Fruit fly (Drosophila melanogaster) whole organism, embryonic: ENCODE measurements around the gene CG32985.
A peak's percentile ranks its signal among the peaks of the same experiment; 100 is the strongest.

Experiments
- B-H2 ChIP-seq: fragments of 200-800 bp; sonication (Bioruptor generic); optimal IDR thresholded peaks from 2 replicates; lab custom pipeline; 2018; ENCODE audit warnings: missing biosample characterization, mild to moderate bottlenecking, missing genetic modification characterization
- Bgb ChIP-seq: fragments of 200-800 bp; sonication (Bioruptor generic); IDR thresholded peaks from 2 replicates; pipeline ENCODE4 v1.3.6; 2022; ENCODE audit warnings: missing biosample characterization, missing genetic modification characterization; ENCODE audit not compliant: partially characterized antibody
- BtbVII ChIP-seq: fragments of 200-800 bp; sonication (Bioruptor generic); optimal IDR thresholded peaks from 3 replicates; lab custom pipeline; 2017; ENCODE audit warnings: missing biosample characterization, mild to moderate bottlenecking, missing genetic modification characterization
- CG10267 ChIP-seq: fragments of 200-800 bp; sonication (Bioruptor generic); optimal IDR thresholded peaks from 2 replicates; lab custom pipeline; 2018; ENCODE audit warnings: missing biosample characterization, mild to moderate bottlenecking, missing genetic modification characterization, moderate library complexity
- CG11696 ChIP-seq: fragments of 200-800 bp; sonication (Bioruptor generic); IDR thresholded peaks from 2 replicates; pipeline ENCODE4 v1.3.6; 2022; ENCODE audit warnings: missing biosample characterization, missing genetic modification characterization
- CG12071 ChIP-seq: fragments of 200-800 bp; sonication (Bioruptor generic); optimal IDR thresholded peaks from 3 replicates; lab custom pipeline; 2018; ENCODE audit warnings: missing biosample characterization, mild to moderate bottlenecking, missing genetic modification characterization
- CG13624 ChIP-seq: fragments of 200-800 bp; sonication (Bioruptor generic); optimal IDR thresholded peaks from 2 replicates; lab custom pipeline; 2016; ENCODE audit warnings: missing biosample characterization, missing genetic modification characterization
- CG1529 ChIP-seq: fragments of 200-800 bp; sonication (Bioruptor generic); optimal IDR thresholded peaks from 3 replicates; lab custom pipeline; 2018; ENCODE audit warnings: missing biosample characterization, missing genetic modification characterization
- CG15601 ChIP-seq: fragments of 200-800 bp; sonication (Bioruptor generic); optimal IDR thresholded peaks from 3 replicates; lab custom pipeline; 2019; ENCODE audit warnings: missing biosample characterization, mild to moderate bottlenecking, missing genetic modification characterization, moderate library complexity
- CG16815 ChIP-seq: fragments of 200-800 bp; sonication (Bioruptor generic); optimal IDR thresholded peaks from 3 replicates; lab custom pipeline; 2017; ENCODE audit warnings: missing biosample characterization, mild to moderate bottlenecking, missing genetic modification characterization
- CG17612 ChIP-seq: fragments of 200-800 bp; sonication (Bioruptor generic); IDR thresholded peaks from 2 replicates; pipeline ENCODE4 v1.3.6; 2022; ENCODE audit warnings: missing biosample characterization, missing genetic modification characterization
- CG17802 ChIP-seq: fragments of 200-800 bp; sonication (Bioruptor generic); optimal IDR thresholded peaks from 2 replicates; lab custom pipeline; 2018; ENCODE audit warnings: missing biosample characterization, mild to moderate bottlenecking, missing genetic modification characterization, moderate library complexity
- CG31365 ChIP-seq: fragments of 200-800 bp; sonication (Bioruptor generic); optimal IDR thresholded peaks from 2 replicates; lab custom pipeline; 2018; ENCODE audit warnings: missing biosample characterization, mild to moderate bottlenecking, missing genetic modification characterization
- CG32532 ChIP-seq: fragments of 200-800 bp; sonication (Bioruptor generic); IDR thresholded peaks from 2 replicates; pipeline ENCODE4 v1.3.6; 2022; ENCODE audit warnings: missing biosample characterization, missing genetic modification characterization
- CG34422 ChIP-seq: fragments of 200-800 bp; sonication (Bioruptor generic); IDR thresholded peaks from 3 replicates; pipeline ENCODE4 v1.3.6; 2022; ENCODE audit warnings: missing biosample characterization, missing genetic modification characterization
- CG6254 ChIP-seq: fragments of 200-800 bp; sonication (Bioruptor generic); optimal IDR thresholded peaks from 3 replicates; lab custom pipeline; 2017; ENCODE audit warnings: mild to moderate bottlenecking, missing biosample characterization, missing genetic modification reagents, missing genetic modification characterization
- CG7556 ChIP-seq: fragments of 200-800 bp; sonication (Bioruptor generic); optimal IDR thresholded peaks from 2 replicates; lab custom pipeline; 2017; ENCODE audit warnings: missing biosample characterization, mild to moderate bottlenecking, missing genetic modification characterization
- CG9437 ChIP-seq: fragments of 200-800 bp; sonication (Bioruptor generic); optimal IDR thresholded peaks from 2 replicates; lab custom pipeline; 2018; ENCODE audit warnings: missing biosample characterization, mild to moderate bottlenecking, missing genetic modification characterization
- D19B ChIP-seq: fragments of 200-800 bp; sonication (Bioruptor generic); optimal IDR thresholded peaks from 2 replicates; lab custom pipeline; 2017; ENCODE audit warnings: missing biosample characterization, mild to moderate bottlenecking, missing genetic modification characterization
- Doc2 ChIP-seq: fragments of 200-800 bp; sonication (Bioruptor generic); IDR thresholded peaks from 2 replicates; pipeline ENCODE4 v1.3.6; 2022; ENCODE audit warnings: missing biosample characterization, missing genetic modification characterization
- E2f1 ChIP-seq: fragments of 200-800 bp; sonication (Bioruptor generic); IDR thresholded peaks from 2 replicates; pipeline ENCODE4 v1.3.6; 2022; ENCODE audit warnings: missing biosample characterization, missing genetic modification characterization
- Elba2 ChIP-seq: fragments of 200-800 bp; sonication (Bioruptor generic); optimal IDR thresholded peaks from 3 replicates; lab custom pipeline; 2016; ENCODE audit warnings: missing biosample characterization, missing genetic modification characterization
- Ets97D ChIP-seq: fragments of 200-800 bp; sonication (Bioruptor generic); optimal IDR thresholded peaks from 3 replicates; lab custom pipeline; 2016; ENCODE audit warnings: missing biosample characterization, missing genetic modification characterization
- Fer2 ChIP-seq: fragments of 200-800 bp; sonication (Bioruptor generic); optimal IDR thresholded peaks from 2 replicates; lab custom pipeline; 2018; ENCODE audit warnings: missing biosample characterization, mild to moderate bottlenecking, missing genetic modification characterization, moderate library complexity
- HHEX ChIP-seq: fragments of 200-800 bp; sonication (Bioruptor generic); optimal IDR thresholded peaks from 3 replicates; lab custom pipeline; 2017; ENCODE audit warnings: missing biosample characterization, mild to moderate bottlenecking, missing genetic modification characterization, missing genetic modification reagents
- HmgZ ChIP-seq: fragments of 200-800 bp; sonication (Bioruptor generic); optimal IDR thresholded peaks from 2 replicates; lab custom pipeline; 2018; ENCODE audit warnings: missing biosample characterization, mild to moderate bottlenecking, missing genetic modification characterization
- Hmr ChIP-seq: fragments of 200-800 bp; sonication (Bioruptor generic); optimal IDR thresholded peaks from 3 replicates; lab custom pipeline; 2017; ENCODE audit warnings: mild to moderate bottlenecking, missing biosample characterization, missing genetic modification reagents, missing genetic modification characterization
- MTF-1 ChIP-seq: fragments of 200-800 bp; sonication (Bioruptor generic); optimal IDR thresholded peaks from 2 replicates; lab custom pipeline; 2018; ENCODE audit warnings: missing biosample characterization, mild to moderate bottlenecking, missing genetic modification characterization, borderline replicate concordance
- Mad ChIP-seq: fragments of 200-800 bp; sonication (Bioruptor generic); optimal IDR thresholded peaks from 2 replicates; lab custom pipeline; 2016; ENCODE audit warnings: missing biosample characterization, missing genetic modification characterization
- Max ChIP-seq: fragments of 200-800 bp; sonication (Bioruptor generic); optimal IDR thresholded peaks from 2 replicates; lab custom pipeline; 2016; ENCODE audit warnings: missing biosample characterization, mild to moderate bottlenecking, missing genetic modification characterization
- NK7.1 ChIP-seq: fragments of 200-800 bp; sonication (Bioruptor generic); optimal IDR thresholded peaks from 3 replicates; lab custom pipeline; 2016; ENCODE audit warnings: missing biosample characterization, missing genetic modification characterization
- PHDP ChIP-seq: fragments of 200-800 bp; sonication (Bioruptor generic); optimal IDR thresholded peaks from 3 replicates; lab custom pipeline; 2018; ENCODE audit warnings: missing biosample characterization, mild to moderate bottlenecking, missing genetic modification characterization, moderate library complexity
- YL-1 ChIP-seq: fragments of 200-800 bp; sonication (Bioruptor generic); optimal IDR thresholded peaks from 3 replicates; lab custom pipeline; 2017; ENCODE audit warnings: missing biosample characterization, mild to moderate bottlenecking, missing genetic modification characterization
- ab ChIP-seq: fragments of 200-800 bp; sonication (Bioruptor generic); optimal IDR thresholded peaks from 2 replicates; lab custom pipeline; 2016; ENCODE audit warnings: missing biosample characterization, missing genetic modification characterization
- aop ChIP-seq: fragments of 200-800 bp; sonication (Bioruptor generic); IDR thresholded peaks from 2 replicates; pipeline ENCODE4 v1.3.6; 2022; ENCODE audit warnings: missing biosample characterization, missing genetic modification characterization
- br ChIP-seq: fragments of >200 bp; optimal IDR thresholded peaks from 2 replicates; lab custom pipeline; 2017
- cas ChIP-seq: fragments of 200-800 bp; sonication (Bioruptor generic); IDR thresholded peaks from 2 replicates; pipeline ENCODE4 v1.3.6; 2022; ENCODE audit warnings: missing biosample characterization, missing genetic modification characterization
- chm ChIP-seq: fragments of 200-800 bp; sonication (Bioruptor generic); IDR thresholded peaks from 2 replicates; pipeline ENCODE4 v1.3.6; 2022; ENCODE audit warnings: missing biosample characterization, missing genetic modification characterization
- cwo ChIP-seq: fragments of 200-800 bp; sonication (Bioruptor generic); optimal IDR thresholded peaks from 3 replicates; lab custom pipeline; 2017; ENCODE audit warnings: missing biosample characterization, missing genetic modification characterization, mild to moderate bottlenecking, moderate library complexity, missing genetic modification reagents
- dan ChIP-seq: fragments of 200-800 bp; sonication (Bioruptor generic); IDR thresholded peaks from 2 replicates; pipeline ENCODE4 v1.3.6; 2022; ENCODE audit warnings: missing biosample characterization, missing genetic modification characterization
- dati ChIP-seq: fragments of 200-800 bp; sonication (Bioruptor generic); IDR thresholded peaks from 2 replicates; pipeline ENCODE4 v1.3.6; 2022; ENCODE audit warnings: missing biosample characterization, missing genetic modification characterization
- dysf ChIP-seq: fragments of 200-800 bp; sonication (Bioruptor generic); IDR thresholded peaks from 3 replicates; pipeline ENCODE4 v1.3.6; 2022; ENCODE audit warnings: missing biosample characterization, missing genetic modification characterization
- fd64A ChIP-seq: fragments of 200-800 bp; sonication (Bioruptor generic); optimal IDR thresholded peaks from 3 replicates; lab custom pipeline; 2018; ENCODE audit warnings: missing biosample characterization, mild to moderate bottlenecking, missing genetic modification characterization
- gfzf ChIP-seq: fragments of 200-800 bp; sonication (Bioruptor generic); optimal IDR thresholded peaks from 2 replicates; lab custom pipeline; 2016; ENCODE audit warnings: missing biosample characterization, mild to moderate bottlenecking, missing genetic modification characterization, moderate library complexity
- gro ChIP-seq: fragments of 200-800 bp; sonication (Bioruptor generic); optimal IDR thresholded peaks from 2 replicates; lab custom pipeline; 2016; ENCODE audit warnings: missing biosample characterization, missing genetic modification characterization
- hbn ChIP-seq: fragments of 200-800 bp; sonication (Bioruptor generic); IDR thresholded peaks from 2 replicates; pipeline ENCODE4 v1.3.6; 2022; ENCODE audit warnings: missing biosample characterization, missing genetic modification characterization; ENCODE audit not compliant: partially characterized antibody
- psq ChIP-seq: fragments of 200-800 bp; sonication (Bioruptor generic); optimal IDR thresholded peaks from 2 replicates; lab custom pipeline; 2017; ENCODE audit warnings: missing biosample characterization, missing genetic modification characterization
- so ChIP-seq: fragments of 200-800 bp; sonication (Bioruptor generic); IDR thresholded peaks from 3 replicates; pipeline ENCODE4 v1.3.6; 2022; ENCODE audit warnings: missing biosample characterization, missing genetic modification characterization
- stwl ChIP-seq: fragments of 200-800 bp; sonication (Bioruptor generic); optimal IDR thresholded peaks from 3 replicates; lab custom pipeline; 2018; ENCODE audit warnings: missing biosample characterization, mild to moderate bottlenecking, missing genetic modification characterization, moderate library complexity
- tap ChIP-seq: fragments of 200-800 bp; optimal IDR thresholded peaks from 3 replicates; lab custom pipeline; 2019; ENCODE audit warnings: missing biosample characterization, mild to moderate bottlenecking, missing genetic modification characterization, moderate library complexity
- wek ChIP-seq: fragments of 200-800 bp; sonication (Bioruptor generic); optimal IDR thresholded peaks from 3 replicates; lab custom pipeline; 2018; ENCODE audit warnings: missing biosample characterization, mild to moderate bottlenecking, missing genetic modification characterization, moderate library complexity

CG32985 gene

DNA sequence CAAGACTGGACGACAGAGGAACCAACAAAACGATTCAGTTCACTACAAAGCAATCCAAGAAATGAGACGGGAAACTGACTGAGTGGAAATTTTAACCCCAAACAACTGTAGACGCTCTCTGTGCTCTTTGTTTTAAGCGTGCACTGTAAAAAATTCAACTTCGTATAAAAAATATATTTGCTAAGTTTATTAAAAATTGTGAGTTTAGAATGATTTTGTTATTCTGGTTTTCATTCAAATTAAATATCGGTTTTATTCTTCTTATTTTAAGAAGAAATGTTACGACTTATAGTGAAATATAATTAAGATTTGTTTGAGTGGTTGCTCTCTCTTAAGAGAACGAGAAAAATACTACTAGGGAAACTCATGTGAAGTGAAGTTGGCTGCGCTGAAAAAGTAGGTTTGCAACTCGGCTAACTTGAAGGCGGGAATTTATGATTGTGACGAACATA lies 4.3 kb upstream of the CG32985 start (continued):
- TF ChIP-seq dysf (peak; percentile 98), chm (peak; percentile 98), aop (GFP tag; lab: Robert Waterston, UW) (peak; percentile 79), gfzf (GFP tag; lab: Kevin White, UChicago) (peak; percentile 33), CG16815 (peak; percentile 94), CG13624 (GFP tag; lab: Kevin White, UChicago) (peak; percentile 88), Ets97D (GFP tag; lab: Kevin White, UChicago) (peak; percentile 96), CG17612 (GFP tag; lab: Robert Waterston, UW) (peak; percentile 94), NK7.1 (GFP tag; lab: Kevin White, UChicago) (peak; percentile 87), br (lab: Kevin White, UChicago) (no peak), CG1529 (GFP tag; lab: Kevin White, UChicago) (peak; percentile 84), D19B (GFP tag; lab: Kevin White, UChicago) (peak; percentile 56), Max (peak; percentile 82), cas (GFP tag; lab: Robert Waterston, UW) (peak; percentile 93), CG9437 (GFP tag; lab: Kevin White, UChicago) (peak; percentile 78), wek (GFP tag; lab: Kevin White, UChicago) (peak; percentile 70), fd64A (GFP tag; lab: Kevin White, UChicago) (peak; percentile 42), E2f1 (GFP tag; lab: Robert Waterston, UW) (peak; percentile 98), CG32532 (GFP tag; lab: Robert Waterston, UW) (peak; percentile 97), CG31365 (peak; percentile 63), Bgb (GFP tag; lab: Robert Waterston, UW) (peak; percentile 24; the same call in 1 of the 2 replicates), Doc2 (GFP tag; lab: Robert Waterston, UW) (peak; percentile 85), CG7556 (GFP tag; lab: Kevin White, UChicago) (peak; percentile 96), MTF-1 (GFP tag; lab: Kevin White, UChicago) (peak; percentile 80), psq (peak; percentile 90), dan (GFP tag; lab: Robert Waterston, UW) (no peak), CG15601 (tag; lab: Kevin White, UChicago) (peak; percentile 97), CG11696 (GFP tag; lab: Robert Waterston, UW) (peak; percentile 92), dati (peak; percentile 92), BtbVII (GFP tag; lab: Kevin White, UChicago) (peak; percentile 76), CG6254 (GFP tag; lab: Kevin White, UChicago) (peak; percentile 88), tap (tag; lab: Kevin White, UChicago) (peak; percentile 87), B-H2 (GFP tag; lab: Kevin White, UChicago) (peak; percentile 84), Elba2 (GFP tag; lab: Kevin White, UChicago) (peak; percentile 58), so (GFP tag; lab: Robert Waterston, UW) (peak; percentile 99), CG17802 (peak; percentile 72), PHDP (tag; lab: Kevin White, UChicago) (peak; percentile 95), YL-1 (GFP tag; lab: Kevin White, UChicago) (peak; percentile 58), CG12071 (GFP tag; lab: Kevin White, UChicago) (peak; percentile 77), CG10267 (tag; lab: Kevin White, UChicago) (peak; percentile 94), Hmr (GFP tag; lab: Kevin White, UChicago) (peak; percentile 93), hbn (no peak; the same call in 1 of the 2 replicates), stwl (tag; lab: Kevin White, UChicago) (peak; percentile 83), Fer2 (tag; lab: Kevin White, UChicago) (peak; percentile 68), gro (GFP tag; lab: Kevin White, UChicago) (peak; percentile 68), CG34422 (GFP tag; lab: Robert Waterston, UW) (peak; percentile 99), cwo (GFP tag; lab: Kevin White, UChicago) (peak; percentile 80), HHEX (GFP tag; lab: Kevin White, UChicago) (peak; percentile 86), HmgZ (tag; lab: Kevin White, UChicago) (peak; percentile 91), ab (GFP tag; lab: Kevin White, UChicago) (peak; percentile 28), Mad (GFP tag; lab: Kevin White, UChicago) (peak; percentile 84)
